Fruit fly (Drosophila melanogaster) whole organism, embryonic: ENCODE data around the gene RhoBTB.

Experiments used
- Adf1 ChIP-seq: fragments of 200-800 bp; sonication (Bioruptor generic); IDR thresholded peaks from 2 replicates; pipeline ENCODE4 v1.3.6; 2022; ENCODE audit warnings: missing biosample characterization, missing genetic modification characterization
- BtbVII ChIP-seq: fragments of 200-800 bp; sonication (Bioruptor generic); optimal IDR thresholded peaks from 3 replicates; lab custom pipeline; 2017; ENCODE audit warnings: missing biosample characterization, mild to moderate bottlenecking, missing genetic modification characterization
- CG10366 ChIP-seq: fragments of 200-800 bp; sonication (Bioruptor generic); IDR thresholded peaks from 2 replicates; pipeline ENCODE4 v1.3.6; 2022; ENCODE audit warnings: missing biosample characterization, missing genetic modification characterization
- CG10565 ChIP-seq: fragments of 200-800 bp; sonication (Bioruptor generic); optimal IDR thresholded peaks from 3 replicates; lab custom pipeline; 2016; ENCODE audit warnings: missing biosample characterization, mild to moderate bottlenecking, missing genetic modification characterization
- CG11723 ChIP-seq: fragments of 200-800 bp; sonication (Bioruptor generic); optimal IDR thresholded peaks from 2 replicates; lab custom pipeline; 2017; ENCODE audit warnings: missing biosample characterization, mild to moderate bottlenecking, missing genetic modification characterization
- CG12219 ChIP-seq: fragments of 200-800 bp; sonication (Bioruptor generic); optimal IDR thresholded peaks from 3 replicates; lab custom pipeline; 2018; ENCODE audit warnings: missing biosample characterization, mild to moderate bottlenecking, missing genetic modification characterization
- CG12299 ChIP-seq: fragments of 200-800 bp; sonication (Bioruptor generic); optimal IDR thresholded peaks from 2 replicates; lab custom pipeline; 2018; ENCODE audit warnings: missing biosample characterization, mild to moderate bottlenecking, missing genetic modification characterization
- CG16813 ChIP-seq: fragments of 200-800 bp; sonication (Bioruptor generic); IDR thresholded peaks from 3 replicates; pipeline ENCODE4 v1.3.6; 2022; ENCODE audit warnings: missing biosample characterization, missing genetic modification characterization; ENCODE audit not compliant: partially characterized antibody
- CG16863 ChIP-seq: fragments of 200-800 bp; sonication (Bioruptor generic); optimal IDR thresholded peaks from 3 replicates; lab custom pipeline; 2016; ENCODE audit warnings: missing biosample characterization, missing genetic modification characterization
- CG17328 ChIP-seq: fragments of 200-800 bp; sonication (Bioruptor generic); IDR thresholded peaks from 2 replicates; pipeline ENCODE4 v1.3.6; 2022; ENCODE audit warnings: missing biosample characterization, missing genetic modification characterization
- CG17361 ChIP-seq: fragments of 200-800 bp; sonication (Bioruptor generic); IDR thresholded peaks from 3 replicates; pipeline ENCODE4 v1.3.6; 2022; ENCODE audit warnings: missing biosample characterization, missing genetic modification characterization
- CG17385 ChIP-seq: fragments of 200-800 bp; sonication (Bioruptor generic); optimal IDR thresholded peaks from 3 replicates; lab custom pipeline; 2018; ENCODE audit warnings: missing biosample characterization, mild to moderate bottlenecking, missing genetic modification characterization
- CG1792 ChIP-seq: fragments of 200-800 bp; sonication (Bioruptor generic); optimal IDR thresholded peaks from 2 replicates; lab custom pipeline; 2016; ENCODE audit warnings: missing biosample characterization, missing genetic modification characterization
- CG3065 ChIP-seq: fragments of 200-800 bp; sonication (Bioruptor generic); optimal IDR thresholded peaks from 2 replicates; lab custom pipeline; 2016; ENCODE audit warnings: missing biosample characterization, missing genetic modification characterization
- CG31365 ChIP-seq: fragments of 200-800 bp; sonication (Bioruptor generic); optimal IDR thresholded peaks from 2 replicates; lab custom pipeline; 2018; ENCODE audit warnings: missing biosample characterization, mild to moderate bottlenecking, missing genetic modification characterization
- CG31388 ChIP-seq: fragments of 200-800 bp; sonication (Bioruptor generic); optimal IDR thresholded peaks from 2 replicates; lab custom pipeline; 2016; ENCODE audit warnings: missing biosample characterization, missing genetic modification characterization
- CG5245 ChIP-seq: fragments of 200-800 bp; sonication (Bioruptor generic); optimal IDR thresholded peaks from 3 replicates; lab custom pipeline; 2016; ENCODE audit warnings: missing biosample characterization, missing genetic modification characterization
- CG5953 ChIP-seq: fragments of 200-800 bp; sonication (Bioruptor generic); IDR thresholded peaks from 2 replicates; pipeline ENCODE4 v1.3.6; 2022; ENCODE audit warnings: missing biosample characterization, missing genetic modification characterization
- CG7556 ChIP-seq: fragments of 200-800 bp; sonication (Bioruptor generic); optimal IDR thresholded peaks from 2 replicates; lab custom pipeline; 2017; ENCODE audit warnings: missing biosample characterization, mild to moderate bottlenecking, missing genetic modification characterization
- CG7786 ChIP-seq: fragments of 200-800 bp; sonication (Bioruptor generic); optimal IDR thresholded peaks from 2 replicates; lab custom pipeline; 2016; ENCODE audit warnings: missing biosample characterization, missing genetic modification characterization
- CG9727 ChIP-seq: fragments of 200-800 bp; sonication (Bioruptor generic); optimal IDR thresholded peaks from 3 replicates; lab custom pipeline; 2017; ENCODE audit warnings: missing biosample characterization, mild to moderate bottlenecking, missing genetic modification characterization
- D19B ChIP-seq: fragments of 200-800 bp; sonication (Bioruptor generic); optimal IDR thresholded peaks from 2 replicates; lab custom pipeline; 2017; ENCODE audit warnings: missing biosample characterization, mild to moderate bottlenecking, missing genetic modification characterization
- Dref ChIP-seq: fragments of 200-800 bp; sonication (Bioruptor generic); IDR thresholded peaks from 2 replicates; pipeline ENCODE4 v1.3.6; 2022; ENCODE audit warnings: missing biosample characterization, missing genetic modification characterization
- Fer2 ChIP-seq: fragments of 200-800 bp; sonication (Bioruptor generic); optimal IDR thresholded peaks from 2 replicates; lab custom pipeline; 2018; ENCODE audit warnings: missing biosample characterization, mild to moderate bottlenecking, missing genetic modification characterization, moderate library complexity
- NFAT ChIP-seq: fragments of 200-800 bp; sonication (Bioruptor generic); IDR thresholded peaks from 2 replicates; pipeline ENCODE4 v1.3.6; 2022; ENCODE audit warnings: missing biosample characterization, missing genetic modification characterization
- Oaz ChIP-seq: fragments of 200-800 bp; sonication (Bioruptor generic); IDR thresholded peaks from 2 replicates; pipeline ENCODE4 v1.3.6; 2022; ENCODE audit warnings: missing biosample characterization, missing genetic modification characterization
- Ravus ChIP-seq: fragments of 200-800 bp; sonication (Bioruptor generic); IDR thresholded peaks from 2 replicates; pipeline ENCODE4 v1.3.6; 2022; ENCODE audit warnings: missing biosample characterization, missing genetic modification characterization
- Sin3A ChIP-seq: fragments of >200 bp; optimal IDR thresholded peaks from 2 replicates; lab custom pipeline; 2018
- ac ChIP-seq: fragments of 200-800 bp; sonication (Bioruptor generic); optimal IDR thresholded peaks from 3 replicates; lab custom pipeline; 2017; ENCODE audit warnings: missing biosample characterization, mild to moderate bottlenecking, missing genetic modification characterization
- ap ChIP-seq: fragments of 200-800 bp; sonication (Bioruptor generic); IDR thresholded peaks from 2 replicates; pipeline ENCODE4 v1.3.6; 2022; ENCODE audit warnings: missing biosample characterization, missing genetic modification characterization
- ato ChIP-seq: fragments of 200-800 bp; sonication (Bioruptor generic); IDR thresholded peaks from 2 replicates; pipeline ENCODE4 v1.3.6; 2022; ENCODE audit warnings: missing biosample characterization, missing genetic modification characterization; ENCODE audit not compliant: partially characterized antibody
- cato ChIP-seq: fragments of 200-800 bp; sonication (Bioruptor generic); optimal IDR thresholded peaks from 2 replicates; lab custom pipeline; 2016; ENCODE audit warnings: missing biosample characterization, missing genetic modification characterization, borderline replicate concordance
- caup ChIP-seq: fragments of 200-800 bp; sonication (Bioruptor generic); optimal IDR thresholded peaks from 3 replicates; lab custom pipeline; 2017; ENCODE audit warnings: missing biosample characterization, mild to moderate bottlenecking, missing genetic modification characterization, moderate library complexity; ENCODE audit not compliant: severe bottlenecking
- cg ChIP-seq: fragments of 200-800 bp; sonication (Bioruptor generic); optimal IDR thresholded peaks from 3 replicates; lab custom pipeline; 2019; ENCODE audit warnings: missing biosample characterization, mild to moderate bottlenecking, missing genetic modification characterization, moderate library complexity
- eve ChIP-seq, 2 experiments: fragments of >200 bp; optimal IDR thresholded peaks; 2 replicates each; lab custom pipeline; 2017; ENCODE audit warnings: missing biosample characterization in 2 of 2, missing genetic modification characterization in 2 of 2
- klu ChIP-seq: fragments of 200-800 bp; sonication (Bioruptor generic); IDR thresholded peaks from 2 replicates; pipeline ENCODE4 v1.3.6; 2022; ENCODE audit warnings: missing biosample characterization, missing genetic modification characterization
- luna ChIP-seq: fragments of 200-800 bp; sonication (Bioruptor generic); optimal IDR thresholded peaks from 2 replicates; lab custom pipeline; 2016; ENCODE audit warnings: missing biosample characterization, missing genetic modification characterization
- mld ChIP-seq: fragments of 200-800 bp; sonication (Bioruptor generic); IDR thresholded peaks from 3 replicates; pipeline ENCODE4 v1.3.6; 2022; ENCODE audit warnings: missing biosample characterization, missing genetic modification characterization; ENCODE audit not compliant: partially characterized antibody
- nau ChIP-seq: fragments of 200-800 bp; sonication (Bioruptor generic); optimal IDR thresholded peaks from 3 replicates; lab custom pipeline; 2017; ENCODE audit warnings: missing biosample characterization, mild to moderate bottlenecking, missing genetic modification characterization, missing genetic modification reagents
- pita ChIP-seq: fragments of 200-800 bp; sonication (Bioruptor generic); optimal IDR thresholded peaks from 2 replicates; lab custom pipeline; 2017; ENCODE audit warnings: missing biosample characterization, mild to moderate bottlenecking, missing genetic modification characterization
- run ChIP-seq: fragments of 200-800 bp; sonication (Bioruptor generic); optimal IDR thresholded peaks from 3 replicates; lab custom pipeline; 2018; ENCODE audit warnings: missing biosample characterization, mild to moderate bottlenecking, missing genetic modification characterization
- sd ChIP-seq: fragments of 200-800 bp; sonication (Bioruptor generic); optimal IDR thresholded peaks from 3 replicates; lab custom pipeline; 2018; ENCODE audit warnings: missing biosample characterization, mild to moderate bottlenecking, missing genetic modification characterization, moderate library complexity
- sima ChIP-seq: fragments of 200-800 bp; sonication (Bioruptor generic); optimal IDR thresholded peaks from 2 replicates; lab custom pipeline; 2016; ENCODE audit warnings: missing biosample characterization, missing genetic modification characterization
- sisA ChIP-seq: fragments of 200-800 bp; sonication (Bioruptor generic); IDR thresholded peaks from 2 replicates; pipeline ENCODE4 v1.3.6; 2022; ENCODE audit warnings: missing biosample characterization, missing genetic modification characterization
- slbo ChIP-seq: fragments of 200-800 bp; sonication (Bioruptor generic); IDR thresholded peaks from 2 replicates; pipeline ENCODE4 v1.3.6; 2022; ENCODE audit warnings: missing biosample characterization, missing genetic modification characterization
- sqz ChIP-seq: fragments of 200-800 bp; sonication (Bioruptor generic); optimal IDR thresholded peaks from 3 replicates; lab custom pipeline; 2018; ENCODE audit warnings: missing biosample characterization, mild to moderate bottlenecking, missing genetic modification characterization
- stc ChIP-seq: fragments of 200-800 bp; sonication (Bioruptor generic); IDR thresholded peaks from 2 replicates; pipeline ENCODE4 v1.3.6; 2022; ENCODE audit warnings: missing biosample characterization, missing genetic modification characterization
- tgo ChIP-seq: fragments of 200-800 bp; sonication (Bioruptor generic); IDR thresholded peaks from 3 replicates; pipeline ENCODE4 v1.3.6; 2022; ENCODE audit warnings: missing biosample characterization, missing genetic modification characterization
- unc-4 ChIP-seq: fragments of 200-800 bp; sonication (Bioruptor generic); IDR thresholded peaks from 2 replicates; pipeline ENCODE4 v1.3.6; 2022; ENCODE audit warnings: missing biosample characterization, missing genetic modification characterization; ENCODE audit not compliant: partially characterized antibody
- zfh2 ChIP-seq: fragments of 200-800 bp; sonication (Bioruptor generic); optimal IDR thresholded peaks from 2 replicates; lab custom pipeline; 2016; ENCODE audit warnings: missing biosample characterization, missing genetic modification characterization

RhoBTB gene

DNA sequence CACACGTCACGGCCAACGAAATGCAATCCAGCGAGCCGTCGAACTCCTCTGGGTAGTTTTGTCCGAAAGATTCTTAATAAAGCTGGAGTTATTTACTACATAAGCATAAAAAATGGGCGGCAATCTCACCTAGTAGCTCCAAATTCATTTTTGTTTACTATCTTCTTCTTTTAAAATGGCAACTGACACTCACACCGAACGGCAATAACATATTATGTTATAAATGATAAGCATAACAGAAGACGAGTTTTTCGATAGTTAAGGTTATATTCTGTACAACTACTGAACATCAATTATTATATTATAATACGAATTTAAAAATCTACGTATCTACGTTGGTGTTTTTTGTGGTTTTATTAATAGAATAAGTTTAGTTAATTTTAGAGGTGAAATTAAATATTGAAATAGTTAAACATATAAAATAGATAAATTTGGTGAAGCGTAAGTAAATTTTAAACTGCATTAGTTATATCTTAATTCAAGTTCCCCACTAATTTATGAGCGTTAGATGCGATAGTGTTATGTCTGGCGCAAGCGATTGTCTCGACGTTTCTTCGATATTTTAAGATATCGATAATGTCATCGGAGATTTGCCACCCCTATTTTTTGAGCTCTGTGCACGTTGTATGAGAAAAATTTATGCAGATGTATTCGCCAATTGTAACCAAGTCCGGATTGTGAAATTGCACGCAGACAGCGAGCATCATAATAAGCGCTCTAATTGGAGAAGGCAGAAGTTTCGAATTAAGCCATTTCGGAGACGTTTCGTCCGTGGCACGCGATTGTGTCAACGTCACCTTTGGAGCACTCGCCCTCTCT lies 28.1 kb upstream of the RhoBTB start, which contains the start of the genes Rbbp5 and eRF1 (continued):
- TF ChIP-seq zfh2 (GFP tag; lab: Kevin White, UChicago) (peak; percentile 80), Fer2 (tag; lab: Kevin White, UChicago) (peak; percentile 58), sisA (GFP tag; lab: Robert Waterston, UW) (no peak; the same call in 1 of the 2 replicates), CG7556 (peak; percentile 75), CG17328 (GFP tag; lab: Robert Waterston, UW) (peak; percentile 75), CG9727 (GFP tag; lab: Kevin White, UChicago) (peak; percentile 77), CG17361 (GFP tag; lab: Robert Waterston, UW) (peak; percentile 86), CG3065 (GFP tag; lab: Kevin White, UChicago) (peak; percentile 20), D19B (GFP tag; lab: Kevin White, UChicago) (no peak), CG10366 (GFP tag; lab: Robert Waterston, UW) (no peak; the same call in 1 of the 2 replicates), CG12299 (tag; lab: Kevin White, UChicago) (peak; percentile 58), CG12219 (GFP tag; lab: Kevin White, UChicago) (no peak), CG10565 (no peak), ato (GFP tag; lab: Robert Waterston, UW) (peak; percentile 81), cg (GFP tag; lab: Kevin White, UChicago) (no peak), mld (GFP tag; lab: Robert Waterston, UW) (peak; percentile 91), CG7786 (GFP tag; lab: Kevin White, UChicago) (peak; percentile 56), CG11723 (GFP tag; lab: Kevin White, UChicago) (peak; percentile 30), pita (no peak), stc (peak; percentile 52; the same call in 1 of the 2 replicates), CG16863 (GFP tag; lab: Kevin White, UChicago) (peak; percentile 32), BtbVII (GFP tag; lab: Kevin White, UChicago) (peak; percentile 47), CG17385 (GFP tag; lab: Kevin White, UChicago) (peak; percentile 95), cato (no peak), sd (tag; lab: Kevin White, UChicago) (no peak), CG5953 (peak; percentile 60; the same call in 1 of the 2 replicates), Sin3A (lab: Kevin White, UChicago) (no peak), slbo (no peak; the same call in 1 of the 2 replicates), tgo (GFP tag; lab: Robert Waterston, UW) (peak; percentile 79), nau (GFP tag; lab: Kevin White, UChicago) (no peak), CG31388 (GFP tag; lab: Kevin White, UChicago) (peak; percentile 65), NFAT (GFP tag; lab: Robert Waterston, UW) (peak; percentile 83), sima (GFP tag; lab: Kevin White, UChicago) (no peak), CG5245 (GFP tag; lab: Kevin White, UChicago) (peak; percentile 52), Oaz (GFP tag; lab: Robert Waterston, UW) (peak; percentile 69), eve (GFP tag; optimal IDR thresholded peaks at IDR 0.05; lab: Kevin White, UChicago) (no peak), Ravus (GFP tag; lab: Robert Waterston, UW) (peak; percentile 40), run (tag; lab: Kevin White, UChicago) (no peak), CG1792 (GFP tag; lab: Kevin White, UChicago) (no peak), CG16813 (GFP tag; lab: Robert Waterston, UW) (peak; percentile 94), Adf1 (no peak), CG31365 (tag; lab: Kevin White, UChicago) (no peak), unc-4 (peak; percentile 83), ac (GFP tag; lab: Kevin White, UChicago) (no peak), luna (GFP tag; lab: Kevin White, UChicago) (peak; percentile 5), sqz (GFP tag; lab: Kevin White, UChicago) (no peak), Dref (GFP tag; lab: Robert Waterston, UW) (peak; percentile 92), klu (GFP tag; lab: Robert Waterston, UW) (no peak; the same call in 1 of the 2 replicates), caup (GFP tag; lab: Kevin White, UChicago) (peak; percentile 66), ap (peak; percentile 63)
